Worm (Caenorhabditis elegans): ENCODE results near the gene irg-5.

- TF ChIP-seq unc-62 (GFP tag; optimal IDR thresholded peaks at IDR 0.05) (no peak), lir-3 (tag; optimal IDR thresholded peaks at IDR 0.05; ENCODE audit: poor library complexity) (no peak), nhr-237 (tag; optimal IDR thresholded peaks at IDR 0.05) (no peak), ztf-4 (tag; optimal IDR thresholded peaks at IDR 0.05) (no peak), rnt-1 (tag; optimal IDR thresholded peaks at IDR 0.05) (no peak), nhr-28 (tag; optimal IDR thresholded peaks at IDR 0.05) (no peak), nhr-77 (tag; optimal IDR thresholded peaks at IDR 0.05) (no peak), nhr-12 (tag; optimal IDR thresholded peaks at IDR 0.05) (no peak), aha-1 (tag; optimal IDR thresholded peaks at IDR 0.05) (no peak), ztf-11 (tag; optimal IDR thresholded peaks at IDR 0.05) (no peak)
Measured at ce11 chrV:13739901-13740300, 1.6 kb upstream of the irg-5 start.
